Fruit fly (Drosophila melanogaster) whole organism, prepupa: Measurements from ENCODE around the gene CG18281.
A peak's percentile ranks its signal among the peaks of the same experiment; 100 is the strongest.

Experiments
- CG10631 ChIP-seq: fragments of 200-800 bp; sonication (Bioruptor generic); optimal IDR thresholded peaks from 2 replicates; lab custom pipeline; 2016; ENCODE audit warnings: missing biosample characterization, missing genetic modification characterization
- CG10669 ChIP-seq: fragments of 200-800 bp; sonication (Bioruptor generic); optimal IDR thresholded peaks from 3 replicates; lab custom pipeline; 2018; ENCODE audit warnings: missing biosample characterization, mild to moderate bottlenecking, missing genetic modification characterization, moderate library complexity
- CG11294 ChIP-seq: fragments of 200-800 bp; sonication (Bioruptor generic); IDR thresholded peaks from 2 replicates; pipeline ENCODE4 v1.3.6; 2022; ENCODE audit warnings: missing biosample characterization, missing genetic modification characterization
- CG11762 ChIP-seq: fragments of 200-800 bp; sonication (Bioruptor generic); optimal IDR thresholded peaks from 3 replicates; lab custom pipeline; 2016; ENCODE audit warnings: missing biosample characterization, missing genetic modification characterization; ENCODE audit not compliant: insufficient read depth
- CG15336 ChIP-seq: fragments of 200-800 bp; sonication (Bioruptor generic); IDR thresholded peaks from 2 replicates; pipeline ENCODE4 v1.3.6; 2022; ENCODE audit warnings: missing biosample characterization, missing genetic modification characterization
- CG16779 ChIP-seq: fragments of 200-800 bp; sonication (Bioruptor generic); optimal IDR thresholded peaks from 3 replicates; lab custom pipeline; 2017; ENCODE audit warnings: missing biosample characterization, mild to moderate bottlenecking, missing genetic modification characterization
- CG3032 ChIP-seq: fragments of 200-800 bp; optimal IDR thresholded peaks from 2 replicates; lab custom pipeline; 2019; ENCODE audit warnings: missing biosample characterization, mild to moderate bottlenecking, missing genetic modification characterization, moderate library complexity
- CG32006 ChIP-seq: fragments of 200-800 bp; sonication (Bioruptor generic); optimal IDR thresholded peaks from 3 replicates; lab custom pipeline; 2017; ENCODE audit warnings: missing biosample characterization, mild to moderate bottlenecking, missing genetic modification characterization
- CG3919 ChIP-seq: fragments of 200-800 bp; sonication (Bioruptor generic); optimal IDR thresholded peaks from 3 replicates; lab custom pipeline; 2016; ENCODE audit warnings: missing biosample characterization, missing genetic modification characterization
- CG4318 ChIP-seq: fragments of 200-800 bp; sonication (Bioruptor generic); optimal IDR thresholded peaks from 3 replicates; lab custom pipeline; 2017; ENCODE audit warnings: missing biosample characterization, mild to moderate bottlenecking, missing genetic modification characterization
- CG6163 ChIP-seq: fragments of 200-800 bp; sonication (Bioruptor generic); IDR thresholded peaks from 3 replicates; pipeline ENCODE4 v1.3.6; 2022; ENCODE audit warnings: missing biosample characterization, missing genetic modification characterization
- CG6276 ChIP-seq: fragments of 200-800 bp; sonication (Bioruptor generic); optimal IDR thresholded peaks from 2 replicates; lab custom pipeline; 2017; ENCODE audit warnings: missing biosample characterization, mild to moderate bottlenecking, missing genetic modification characterization
- CG7368 ChIP-seq: fragments of 200-800 bp; sonication (Bioruptor generic); optimal IDR thresholded peaks from 3 replicates; lab custom pipeline; 2016; ENCODE audit warnings: missing biosample characterization, missing genetic modification characterization
- CG8119 ChIP-seq: fragments of 200-800 bp; sonication (Bioruptor generic); IDR thresholded peaks from 3 replicates; pipeline ENCODE4 v1.3.6; 2022; ENCODE audit warnings: missing biosample characterization, missing genetic modification characterization
- CG8319 ChIP-seq: fragments of 200-800 bp; sonication (Bioruptor generic); optimal IDR thresholded peaks from 3 replicates; lab custom pipeline; 2016; ENCODE audit warnings: missing biosample characterization, missing genetic modification characterization
- Eip75B ChIP-seq: fragments of 200-800 bp; sonication (Bioruptor generic); optimal IDR thresholded peaks from 3 replicates; lab custom pipeline; 2016; ENCODE audit warnings: missing biosample characterization, missing genetic modification characterization
- Eip93F ChIP-seq: fragments of 200-800 bp; sonication (Bioruptor generic); optimal IDR thresholded peaks from 2 replicates; lab custom pipeline; 2016; ENCODE audit warnings: missing biosample characterization, mild to moderate bottlenecking, missing genetic modification characterization
- Gug ChIP-seq: fragments of 200-800 bp; sonication (Bioruptor generic); IDR thresholded peaks from 2 replicates; pipeline ENCODE4 v1.3.6; 2022; ENCODE audit warnings: missing biosample characterization, missing genetic modification characterization
- Hr38 ChIP-seq: sonication (Bioruptor generic); optimal IDR thresholded peaks from 2 replicates; lab custom pipeline; 2016; ENCODE audit warnings: missing biosample characterization, missing genetic modification characterization
- Hr39 ChIP-seq: fragments of 200-800 bp; sonication (Bioruptor generic); optimal IDR thresholded peaks from 2 replicates; lab custom pipeline; 2016; ENCODE audit warnings: missing biosample characterization, missing genetic modification characterization
- Hr4 ChIP-seq: fragments of 200-800 bp; sonication (Bioruptor generic); optimal IDR thresholded peaks from 3 replicates; lab custom pipeline; 2016; ENCODE audit warnings: missing biosample characterization, missing genetic modification characterization
- Lpt ChIP-seq: fragments of 200-800 bp; sonication (Bioruptor generic); optimal IDR thresholded peaks from 3 replicates; lab custom pipeline; 2016; ENCODE audit warnings: missing biosample characterization, missing genetic modification characterization
- Met ChIP-seq: fragments of 200-800 bp; sonication (Bioruptor generic); optimal IDR thresholded peaks from 3 replicates; lab custom pipeline; 2016; ENCODE audit warnings: missing biosample characterization, missing genetic modification characterization
- OdsH ChIP-seq: fragments of 200-800 bp; sonication (Bioruptor generic); optimal IDR thresholded peaks from 3 replicates; lab custom pipeline; 2016; ENCODE audit warnings: missing biosample characterization, missing genetic modification characterization
- Smox ChIP-seq: fragments of 200-800 bp; sonication (Bioruptor generic); optimal IDR thresholded peaks from 3 replicates; lab custom pipeline; 2016; ENCODE audit warnings: missing biosample characterization, missing genetic modification characterization
- Sox102F ChIP-seq: fragments of 200-800 bp; sonication (Bioruptor generic); optimal IDR thresholded peaks from 2 replicates; lab custom pipeline; 2016; ENCODE audit warnings: missing biosample characterization, mild to moderate bottlenecking, missing genetic modification characterization
- Sox14 ChIP-seq: fragments of 200-800 bp; sonication (Bioruptor generic); optimal IDR thresholded peaks from 3 replicates; lab custom pipeline; 2016; ENCODE audit warnings: missing biosample characterization, missing genetic modification characterization
- Sox15 ChIP-seq: fragments of 200-800 bp; sonication (Bioruptor generic); optimal IDR thresholded peaks from 3 replicates; lab custom pipeline; 2016; ENCODE audit warnings: missing biosample characterization, missing genetic modification characterization
- achi ChIP-seq: fragments of 200-800 bp; sonication (Bioruptor generic); optimal IDR thresholded peaks from 3 replicates; lab custom pipeline; 2016; ENCODE audit warnings: missing biosample characterization, missing genetic modification characterization
- acj6 ChIP-seq: fragments of 200-800 bp; sonication (Bioruptor generic); optimal IDR thresholded peaks from 3 replicates; lab custom pipeline; 2016; ENCODE audit warnings: missing biosample characterization, missing genetic modification characterization
- cyc ChIP-seq: fragments of 200-800 bp; sonication (Bioruptor generic); optimal IDR thresholded peaks from 3 replicates; lab custom pipeline; 2016; ENCODE audit warnings: missing biosample characterization, missing genetic modification characterization
- dac ChIP-seq: fragments of 200-800 bp; sonication (Bioruptor generic); optimal IDR thresholded peaks from 2 replicates; lab custom pipeline; 2017; ENCODE audit warnings: missing biosample characterization, mild to moderate bottlenecking, missing genetic modification characterization
- dsx ChIP-seq: fragments of 200-800 bp; optimal IDR thresholded peaks from 3 replicates; lab custom pipeline; 2019; ENCODE audit warnings: missing biosample characterization, mild to moderate bottlenecking, missing genetic modification characterization, moderate library complexity; ENCODE audit not compliant: poor library complexity, severe bottlenecking
- eg ChIP-seq: fragments of 200-800 bp; sonication (Bioruptor generic); IDR thresholded peaks from 3 replicates; pipeline ENCODE4 v1.3.6; 2022; ENCODE audit warnings: missing biosample characterization, missing genetic modification characterization
- esn ChIP-seq: fragments of 200-800 bp; sonication (Bioruptor generic); optimal IDR thresholded peaks from 2 replicates; lab custom pipeline; 2016; ENCODE audit warnings: missing biosample characterization, mild to moderate bottlenecking, missing genetic modification characterization, moderate library complexity
- fd59A ChIP-seq: fragments of 200-800 bp; sonication (Bioruptor generic); optimal IDR thresholded peaks from 2 replicates; lab custom pipeline; 2017; ENCODE audit warnings: missing biosample characterization, mild to moderate bottlenecking, missing genetic modification characterization, missing genetic modification reagents
- fkh ChIP-seq: fragments of 200-800 bp; sonication (Bioruptor generic); optimal IDR thresholded peaks from 3 replicates; lab custom pipeline; 2017; ENCODE audit warnings: missing biosample characterization, mild to moderate bottlenecking, missing genetic modification characterization, moderate library complexity
- lz ChIP-seq: fragments of 200-800 bp; sonication (Bioruptor generic); optimal IDR thresholded peaks from 3 replicates; lab custom pipeline; 2016; ENCODE audit warnings: missing biosample characterization, missing genetic modification characterization
- pdm3 ChIP-seq: fragments of 200-800 bp; sonication (Bioruptor generic); optimal IDR thresholded peaks from 3 replicates; lab custom pipeline; 2016; ENCODE audit warnings: missing biosample characterization, missing genetic modification characterization
- salr ChIP-seq, 2 experiments: fragments of 200-800 bp; sonication (Bioruptor generic); optimal IDR thresholded peaks; 3 replicates each; lab custom pipeline; 2016 to 2018; ENCODE audit warnings: missing biosample characterization in 2 of 2, missing genetic modification characterization in 2 of 2, mild to moderate bottlenecking in 1 of 2
- ss ChIP-seq, 2 experiments: fragments of 200-800 bp; sonication (Bioruptor generic); optimal IDR thresholded peaks; 2 replicates in 1 of 2; 3 replicates in 1 of 2; lab custom pipeline; 2017 to 2018; ENCODE audit warnings: mild to moderate bottlenecking in 2 of 2, missing biosample characterization in 2 of 2, missing genetic modification characterization in 2 of 2, moderate library complexity in 1 of 2
- svp ChIP-seq: fragments of 200-800 bp; sonication (Bioruptor generic); peaks from one replicate; lab custom pipeline; 2016; ENCODE audit warnings: missing biosample characterization, missing genetic modification characterization
- topi ChIP-seq: fragments of 200-800 bp; sonication (Bioruptor generic); optimal IDR thresholded peaks from 3 replicates; lab custom pipeline; 2016; ENCODE audit warnings: missing biosample characterization, missing genetic modification characterization
- vri ChIP-seq: fragments of 200-800 bp; sonication (Bioruptor generic); optimal IDR thresholded peaks from 3 replicates; lab custom pipeline; 2016; ENCODE audit warnings: missing biosample characterization, mild to moderate bottlenecking, missing genetic modification characterization

CG18281 gene

dm6 chr3L:20473021-20473799, 26.4 kb upstream of the CG18281 start, which contains the start of the genes CG32428 and CG5969 (continued):
- peak; percentile 90 for TF ChIP-seq eg
- no peak for TF ChIP-seq fd59A (GFP tag; lab: Kevin White, UChicago)
- peak; percentile 64 for TF ChIP-seq Sox14 (GFP tag; lab: Kevin White, UChicago)
- TF ChIP-seq CG3032 (tag; lab: Kevin White, UChicago) = peak; percentile 84
- no peak; the same call in 2 of the 3 replicates for TF ChIP-seq CG8119 (GFP tag; lab: Robert Waterston, UW)
- peak; percentile 62 for TF ChIP-seq Hr4
- peak; percentile 56 for TF ChIP-seq CG6276 (GFP tag; lab: Kevin White, UChicago)
- peak; percentile 27 to 52 for TF ChIP-seq salr (GFP tag; optimal IDR thresholded peaks at IDR 0.05; lab: Kevin White, UChicago)
- peak; percentile 62 for TF ChIP-seq esn
- TF ChIP-seq ss (GFP tag; optimal IDR thresholded peaks at IDR 0.05; lab: Kevin White, UChicago) = peak; percentile 38 to 64
- TF ChIP-seq CG32006 (GFP tag; lab: Kevin White, UChicago) = peak; percentile 80
- no peak for TF ChIP-seq Lpt
- peak; percentile 79 for TF ChIP-seq CG10631
- TF ChIP-seq CG3919 = peak; percentile 74
- TF ChIP-seq, all 60 proteins: peak for 54

- TF ChIP-seq CG10631 = no peak
- peak; percentile 52 for TF ChIP-seq vri (GFP tag; lab: Kevin White, UChicago)
Observed at dm6 chr3L:20474197-20474788, 25.3 kb upstream of the CG18281 start, which contains the start of gene isoQC. Gene isoQC (plus strand): TSS chr3L:20474466.

- TF ChIP-seq CG8119 (GFP tag; lab: Robert Waterston, UW) (no peak), Sox102F (GFP tag; lab: Kevin White, UChicago) (peak; percentile 87), topi (GFP tag; lab: Kevin White, UChicago) (peak; percentile 82), cyc (GFP tag; lab: Kevin White, UChicago) (peak; percentile 91), fkh (GFP tag; lab: Kevin White, UChicago) (peak; percentile 98), OdsH (GFP tag; lab: Kevin White, UChicago) (peak; percentile 86), pdm3 (GFP tag; lab: Kevin White, UChicago) (peak; percentile 88), CG6276 (GFP tag; lab: Kevin White, UChicago) (peak; percentile 83), Hr4 (peak; percentile 89), CG16779 (tag; lab: Kevin White, UChicago) (peak; percentile 74), acj6 (peak; percentile 83), dsx (GFP tag; lab: Kevin White, UChicago) (peak; percentile 77), CG8319 (GFP tag; lab: Kevin White, UChicago) (peak; percentile 75), CG10631 (peak; percentile 88), CG3919 (peak; percentile 93), Hr39 (GFP tag; lab: Kevin White, UChicago) (peak; percentile 86), Met (GFP tag; lab: Kevin White, UChicago) (peak; percentile 84), CG6163 (GFP tag; lab: Robert Waterston, UW) (no peak), Hr38 (GFP tag; lab: Kevin White, UChicago) (peak; percentile 54), lz (GFP tag; lab: Kevin White, UChicago) (peak; percentile 85), dac (peak; percentile 65), Sox15 (peak; percentile 68), achi (GFP tag; lab: Kevin White, UChicago) (peak; percentile 88), CG11294 (GFP tag; lab: Robert Waterston, UW) (no peak), salr (GFP tag; optimal IDR thresholded peaks at IDR 0.05; lab: Kevin White, UChicago) (peak; percentile 54 to 85), CG15336 (no peak), svp (GFP tag; lab: Kevin White, UChicago) (peak; percentile 91), CG7368 (GFP tag; lab: Kevin White, UChicago) (peak; percentile 87), Smox (GFP tag; lab: Kevin White, UChicago) (peak; percentile 87), Gug (no peak), CG10669 (GFP tag; lab: Kevin White, UChicago) (peak; percentile 78), vri (GFP tag; lab: Kevin White, UChicago) (peak; percentile 74), CG11762 (GFP tag; lab: Kevin White, UChicago) (peak; percentile 79), CG4318 (GFP tag; lab: Kevin White, UChicago) (peak; percentile 85), CG3032 (tag; lab: Kevin White, UChicago) (peak; percentile 80), Eip93F (peak; percentile 82), Eip75B (peak; percentile 80)
Observed at dm6 chr3L:20474789-20475208, 24.8 kb upstream of the CG18281 start.
